Worm (Caenorhabditis elegans): ENCODE data around the gene gpcp-1.
A peak's percentile ranks its signal among the peaks of the same experiment; 100 is the strongest.

The gpcp-1 gene

ce11 chrX:3126233-3126632, 15.8 kb upstream of the gpcp-1 start (continued):
- TF ChIP-seq C34B4.2 (tag; optimal IDR thresholded peaks at IDR 0.05) (no peak), lin-13 (GFP tag; optimal IDR thresholded peaks at IDR 0.05) (no peak), nhr-20 (tag; optimal IDR thresholded peaks at IDR 0.05) (no peak), ceh-88 (GFP tag; IDR thresholded peaks at IDR 0.05) (no peak), tbx-2 (tag; optimal IDR thresholded peaks at IDR 0.05) (peak; percentile 43), alr-1 (tag; optimal IDR thresholded peaks at IDR 0.05; ENCODE audit: borderline replicate concordance) (no peak), ceh-8 (GFP tag; optimal IDR thresholded peaks at IDR 0.05) (no peak), nhr-90 (tag; optimal IDR thresholded peaks at IDR 0.05; ENCODE audit: poor library complexity) (no peak), vab-15 (tag; optimal IDR thresholded peaks at IDR 0.05) (no peak), fkh-10 (GFP tag; optimal IDR thresholded peaks at IDR 0.05) (peak; percentile 30), ztf-11 (tag; optimal IDR thresholded peaks at IDR 0.05) (no peak), nhr-71 (tag; optimal IDR thresholded peaks at IDR 0.05) (peak; percentile 42)

ce11 chrX:3119606-3120005, 9.2 kb upstream of the gpcp-1 start:
- TF ChIP-seq rnt-1 (tag; optimal IDR thresholded peaks at IDR 0.05) (no peak), ama-1 (optimal IDR thresholded peaks at IDR 0.05) (no peak), lsy-2 (tag; optimal IDR thresholded peaks at IDR 0.05) (no peak), aly-2 (tag; optimal IDR thresholded peaks at IDR 0.05) (no peak), vab-15 (tag; optimal IDR thresholded peaks at IDR 0.05) (no peak), nhr-77 (tag; optimal IDR thresholded peaks at IDR 0.05) (no peak), mef-2 (tag; optimal IDR thresholded peaks at IDR 0.05) (no peak), lir-3 (tag; optimal IDR thresholded peaks at IDR 0.05; ENCODE audit: poor library complexity) (no peak), ces-1 (GFP tag; optimal IDR thresholded peaks at IDR 0.05) (no peak), fkh-8 (tag; optimal IDR thresholded peaks at IDR 0.05) (no peak), pax-3 (tag; optimal IDR thresholded peaks at IDR 0.05) (no peak), mdl-1 (tag; optimal IDR thresholded peaks at IDR 0.05) (no peak), irx-1 (tag; optimal IDR thresholded peaks at IDR 0.05) (no peak)

DNA sequence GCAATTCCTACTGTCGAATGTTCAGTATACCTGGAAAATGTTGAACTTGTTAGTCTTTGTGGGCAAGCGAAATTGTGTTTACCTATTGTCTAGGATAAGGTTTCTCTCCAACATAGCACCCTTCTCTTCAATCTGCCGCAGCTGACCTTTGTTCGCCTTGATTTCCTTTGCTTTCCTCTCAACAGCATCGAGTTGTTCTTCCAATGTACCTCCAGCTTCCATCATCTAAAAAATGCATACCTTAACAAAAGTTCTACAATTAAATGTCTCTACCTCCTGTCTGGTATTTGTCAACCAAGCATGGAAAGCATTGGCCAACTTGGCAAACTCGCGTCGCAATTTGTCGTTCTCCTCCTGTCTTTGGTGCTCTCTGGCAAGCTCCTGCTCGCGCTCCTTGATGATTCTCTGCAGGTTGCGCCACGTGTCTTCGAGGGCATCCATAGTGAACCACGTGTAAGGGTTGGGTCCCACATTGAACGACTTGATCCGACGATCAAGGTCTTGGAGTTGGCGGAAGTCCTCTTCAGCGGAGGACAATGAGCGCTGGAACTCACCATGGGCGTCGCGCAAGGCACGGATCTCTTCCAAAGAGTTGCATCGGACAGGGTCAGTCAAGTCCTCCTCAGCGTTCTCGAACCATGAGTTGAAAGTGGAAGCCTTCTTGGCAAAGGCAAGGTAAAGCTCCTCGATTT, 8.3 kb upstream of the gpcp-1 start:
- no peak for TF ChIP-seq elt-3 (tag; optimal IDR thresholded peaks at IDR 0.05)
- no peak for TF ChIP-seq swsn-7 (tag; optimal IDR thresholded peaks at IDR 0.05)
- TF ChIP-seq nhr-84 (tag; optimal IDR thresholded peaks at IDR 0.05) = no peak
- TF ChIP-seq lsy-2 (tag; optimal IDR thresholded peaks at IDR 0.05) = no peak
- TF ChIP-seq rnt-1 (tag; optimal IDR thresholded peaks at IDR 0.05) = no peak
- no peak for TF ChIP-seq efl-1 (optimal IDR thresholded peaks at IDR 0.05)
- peak in 1 of 2 experiments; percentile 76 for TF ChIP-seq efl-1 (GFP tag; optimal IDR thresholded peaks at IDR 0.05 in 1 of 2)
- no peak for TF ChIP-seq nhr-77 (tag; optimal IDR thresholded peaks at IDR 0.05)
- no peak for TF ChIP-seq nhr-237 (tag; optimal IDR thresholded peaks at IDR 0.05)

- TF ChIP-seq alr-1 (tag; optimal IDR thresholded peaks at IDR 0.05; ENCODE audit: borderline replicate concordance) = no peak
- peak; percentile 38 for TF ChIP-seq ama-1 (optimal IDR thresholded peaks at IDR 0.05)
- TF ChIP-seq lin-35 (GFP tag; optimal IDR thresholded peaks at IDR 0.05) = peak in 1 of 2 experiments; percentile 33
- peak; percentile 48 for TF ChIP-seq nhr-71 (tag; optimal IDR thresholded peaks at IDR 0.05)
- no peak for TF ChIP-seq fkh-8 (tag; optimal IDR thresholded peaks at IDR 0.05)
- no peak for TF ChIP-seq hpl-2 (GFP tag; optimal IDR thresholded peaks at IDR 0.05)
- no peak for TF ChIP-seq unc-98 (GFP tag; IDR thresholded peaks at IDR 0.05)
- TF ChIP-seq nhr-19 (GFP tag; conservative IDR thresholded peaks at IDR 0.05) = peak; percentile 33; the same call in 1 of the 2 replicates
- TF ChIP-seq tlp-1 (tag; optimal IDR thresholded peaks at IDR 0.05) = no peak
- TF ChIP-seq nhr-84 (tag; optimal IDR thresholded peaks at IDR 0.05) = no peak
- TF ChIP-seq C34B4.2 (tag; optimal IDR thresholded peaks at IDR 0.05) = no peak
- TF ChIP-seq efl-3 (GFP tag; optimal IDR thresholded peaks at IDR 0.05) = no peak
- no peak for TF ChIP-seq ceh-82 (tag; optimal IDR thresholded peaks at IDR 0.05)
- peak in 1 of 6 experiments; percentile 80 for TF ChIP-seq elt-3 (tag; optimal IDR thresholded peaks at IDR 0.05)
- no peak for TF ChIP-seq nhr-47 (tag; optimal IDR thresholded peaks at IDR 0.05)
- no peak for TF ChIP-seq pax-3 (tag; optimal IDR thresholded peaks at IDR 0.05)
- peak; percentile 41 for TF ChIP-seq nhr-90 (tag; optimal IDR thresholded peaks at IDR 0.05; ENCODE audit: poor library complexity)
- TF ChIP-seq ceh-88 (GFP tag; IDR thresholded peaks at IDR 0.05) = no peak
- TF ChIP-seq aly-2 (tag; optimal IDR thresholded peaks at IDR 0.05) = peak; percentile 85
- no peak for TF ChIP-seq zip-4 (GFP tag; optimal IDR thresholded peaks at IDR 0.05)
- TF ChIP-seq unc-86 (tag; optimal IDR thresholded peaks at IDR 0.05) = no peak
- no peak for TF ChIP-seq sptf-1 (tag; optimal IDR thresholded peaks at IDR 0.05)
- TF ChIP-seq elt-2 (tag; optimal IDR thresholded peaks at IDR 0.05) = peak; percentile 79
- TF ChIP-seq hlh-17 (GFP tag; optimal IDR thresholded peaks at IDR 0.05; ENCODE audit: borderline replicate concordance) = no peak
- TF ChIP-seq nhr-77 (tag; optimal IDR thresholded peaks at IDR 0.05) = no peak
- peak; percentile 31 for TF ChIP-seq lin-14 (GFP tag; optimal IDR thresholded peaks at IDR 0.05)
- no peak for TF ChIP-seq mef-2 (tag; optimal IDR thresholded peaks at IDR 0.05)
Measured at ce11 chrX:3117204-3117603, 6.8 kb upstream of the gpcp-1 start.

Measured in whole organism, L1 larva.